Worm (Caenorhabditis elegans) whole organism, L3 larva: ENCODE data around the gene C31H2.14.

Source experiments
- ZK546.5 ChIP-seq: sonication (generic microtip); optimal IDR thresholded peaks from 2 replicates; lab custom pipeline; 2017; ENCODE audit warnings: missing biosample characterization, missing genetic modification characterization
- ceh-16 ChIP-seq: sonication (generic microtip); optimal IDR thresholded peaks from 2 replicates; lab custom pipeline; 2017; ENCODE audit warnings: missing biosample characterization, missing genetic modification characterization
- ceh-82 ChIP-seq: fragments of 150-350 bp; optimal IDR thresholded peaks from 2 replicates; lab custom pipeline; 2014; ENCODE audit warnings: missing biosample characterization, missing genetic modification characterization
- fos-1 ChIP-seq: fragments of 150-350 bp; optimal IDR thresholded peaks from 2 replicates; lab custom pipeline; 2014; ENCODE audit warnings: missing biosample characterization, missing genetic modification characterization
- lin-15B ChIP-seq: fragments of 150-350 bp; optimal IDR thresholded peaks from 2 replicates; lab custom pipeline; 2014; ENCODE audit warnings: missing biosample characterization, missing genetic modification characterization
- nhr-11 ChIP-seq: fragments of 150-350 bp; optimal IDR thresholded peaks from 2 replicates; lab custom pipeline; 2014; ENCODE audit warnings: missing biosample characterization, missing genetic modification characterization
- nhr-237 ChIP-seq: fragments of 150-350 bp; optimal IDR thresholded peaks from 2 replicates; lab custom pipeline; 2014; ENCODE audit warnings: missing biosample characterization, missing genetic modification characterization
- nhr-25 ChIP-seq: sonication (generic microtip); optimal IDR thresholded peaks from 2 replicates; lab custom pipeline; 2017; ENCODE audit warnings: missing biosample characterization, missing genetic modification characterization
- skn-1 ChIP-seq: fragments of 150-350 bp; optimal IDR thresholded peaks from 2 replicates; lab custom pipeline; 2014; ENCODE audit warnings: missing biosample characterization, missing genetic modification characterization
- tbx-2 ChIP-seq: sonication (generic microtip); optimal IDR thresholded peaks from 2 replicates; lab custom pipeline; 2016; ENCODE audit warnings: mild to moderate bottlenecking, missing genetic modification characterization, missing compliant biosample characterization
- zag-1 ChIP-seq: fragments of 150-350 bp; optimal IDR thresholded peaks from 2 replicates; lab custom pipeline; 2014; ENCODE audit warnings: missing biosample characterization, missing genetic modification characterization

DNA sequence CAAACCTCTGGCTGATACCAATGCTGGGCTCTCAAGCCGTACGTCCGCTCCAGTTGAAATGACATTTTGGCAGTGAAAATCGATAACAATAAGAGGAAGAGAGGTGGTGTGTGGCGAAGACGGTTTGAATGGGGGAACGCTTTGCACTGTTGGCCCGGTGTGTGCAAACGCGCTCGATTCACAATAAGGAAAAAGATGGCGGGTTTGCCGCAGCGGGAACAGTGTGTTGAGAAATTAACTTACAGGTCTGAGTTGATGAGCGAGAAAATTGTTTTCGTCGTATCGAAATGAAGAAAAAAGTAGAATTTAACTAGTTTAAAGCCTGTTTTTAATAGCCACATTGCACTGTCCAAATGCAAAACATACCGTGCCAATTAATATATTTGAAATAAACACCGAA lies 31.0 kb downstream of the C31H2.14 start, which contains the start of gene metl-9:
- TF ChIP-seq nhr-237 (no peak), tbx-2 (tag; lab: Kevin White, UChicago) (no peak), skn-1 (tag; lab: Kevin White, UChicago) (no peak), nhr-25 (tag; lab: Kevin White, UChicago) (no peak), zag-1 (no peak), ceh-16 (tag; lab: Kevin White, UChicago) (no peak), ceh-82 (tag; lab: Kevin White, UChicago) (no peak), lin-15B (tag; lab: Kevin White, UChicago) (no peak), ZK546.5 (tag; lab: Kevin White, UChicago) (no peak), fos-1 (tag; lab: Kevin White, UChicago) (no peak), nhr-11 (tag; lab: Kevin White, UChicago) (no peak)
